Fruit fly (Drosophila melanogaster): Measurements from ENCODE around the gene CG31446.

The CG31446 gene

dm6 chr3R:15677550-15677973, 15.3 kb upstream of the CG31446 start:
- TF ChIP-seq CG7786 (GFP tag; optimal IDR thresholded peaks at IDR 0.05) (no peak), hkb (optimal IDR thresholded peaks at IDR 0.05) (no peak), hkb (GFP tag; IDR thresholded peaks at IDR 0.05) (no peak), B-H2 (GFP tag; optimal IDR thresholded peaks at IDR 0.05) (no peak), Max (GFP tag; optimal IDR thresholded peaks at IDR 0.05) (no peak), CG13424 (tag; optimal IDR thresholded peaks at IDR 0.05) (no peak), CG14710 (tag; optimal IDR thresholded peaks at IDR 0.05) (peak; percentile 3), h (optimal IDR thresholded peaks at IDR 0.05) (no peak), Atf-2 (GFP tag; optimal IDR thresholded peaks at IDR 0.05) (no peak), CG33213 (GFP tag; optimal IDR thresholded peaks at IDR 0.05) (no peak), CG18764 (GFP tag; optimal IDR thresholded peaks at IDR 0.05) (no peak), lbe (GFP tag; optimal IDR thresholded peaks at IDR 0.05) (no peak), sug (tag; optimal IDR thresholded peaks at IDR 0.05) (peak; percentile 23), hbn (GFP tag; IDR thresholded peaks at IDR 0.05; ENCODE audit: partially characterized antibody) (no peak), dmrt99B (tag; optimal IDR thresholded peaks at IDR 0.05) (peak; percentile 31), Fer3 (tag; optimal IDR thresholded peaks at IDR 0.05) (no peak), CG1603 (tag; optimal IDR thresholded peaks at IDR 0.05) (peak; percentile 24), CG32772 (GFP tag; IDR thresholded peaks at IDR 0.05) (no peak), Lpt (GFP tag; optimal IDR thresholded peaks at IDR 0.05) (no peak), slou (GFP tag; optimal IDR thresholded peaks at IDR 0.05) (no peak), CG15269 (tag; optimal IDR thresholded peaks at IDR 0.05) (no peak), CG12659 (GFP tag; optimal IDR thresholded peaks at IDR 0.05) (no peak), Dip2 (GFP tag; IDR thresholded peaks at IDR 0.05) (no peak), CG30020 (tag; optimal IDR thresholded peaks at IDR 0.05) (no peak), CG11398 (GFP tag; optimal IDR thresholded peaks at IDR 0.05) (no peak), sqz (GFP tag; optimal IDR thresholded peaks at IDR 0.05) (no peak), fd3F (GFP tag; optimal IDR thresholded peaks at IDR 0.05) (no peak), ERR (GFP tag; optimal IDR thresholded peaks at IDR 0.05) (no peak), ken (GFP tag; IDR thresholded peaks at IDR 0.05) (no peak), dysf (GFP tag; IDR thresholded peaks at IDR 0.05) (no peak), Blimp-1 (GFP tag; optimal IDR thresholded peaks at IDR 0.05) (peak; percentile 15), gt (GFP tag; IDR thresholded peaks at IDR 0.05) (no peak), nerfin-1 (tag; optimal IDR thresholded peaks at IDR 0.05) (peak; percentile 12), scrt (GFP tag; optimal IDR thresholded peaks at IDR 0.05) (no peak), C15 (GFP tag; IDR thresholded peaks at IDR 0.05) (no peak), CG4404 (GFP tag; IDR thresholded peaks at IDR 0.05) (no peak), gcm (GFP tag; optimal IDR thresholded peaks at IDR 0.05) (no peak), cwo (GFP tag; optimal IDR thresholded peaks at IDR 0.05) (no peak), CG18476 (GFP tag; optimal IDR thresholded peaks at IDR 0.05) (no peak), CG4328 (GFP tag; optimal IDR thresholded peaks at IDR 0.05) (no peak), mam (GFP tag; optimal IDR thresholded peaks at IDR 0.05) (no peak), pum (GFP tag; optimal IDR thresholded peaks at IDR 0.05) (no peak), Lim3 (GFP tag; IDR thresholded peaks at IDR 0.05) (no peak), peb (GFP tag; IDR thresholded peaks at IDR 0.05) (no peak), sr (GFP tag; IDR thresholded peaks at IDR 0.05) (no peak), CG14050 (GFP tag; IDR thresholded peaks at IDR 0.05) (no peak), lilli (GFP tag; optimal IDR thresholded peaks at IDR 0.05) (no peak), CG13123 (GFP tag; optimal IDR thresholded peaks at IDR 0.05) (no peak), Spps (tag; optimal IDR thresholded peaks at IDR 0.05) (no peak), lola (GFP tag; optimal IDR thresholded peaks at IDR 0.05) (peak in 1 of 3 experiments; percentile 36), CG3163 (GFP tag; optimal IDR thresholded peaks at IDR 0.05) (no peak), gce (GFP tag; IDR thresholded peaks at IDR 0.05) (no peak), chif (GFP tag; optimal IDR thresholded peaks at IDR 0.05) (no peak)

All from whole organism, embryonic.